Worm (Caenorhabditis elegans) whole organism, L1 larva: ENCODE data around the gene srh-236.

Experiments used
- ces-1 ChIP-seq: fragments of 150-350 bp; optimal IDR thresholded peaks from 2 replicates; lab custom pipeline; 2014; ENCODE audit warnings: missing biosample characterization, missing genetic modification reagents, missing genetic modification characterization
- lir-3 ChIP-seq: sonication (generic microtip); optimal IDR thresholded peaks from 2 replicates; lab custom pipeline; 2016; ENCODE audit warnings: mild to moderate bottlenecking, missing genetic modification characterization, moderate library complexity, missing compliant biosample characterization; ENCODE audit not compliant: poor library complexity

ce11 chrV:17165409-17165808 is 46.4 kb downstream of the srh-236 start, which contains the start of gene srh-102:
- TF ChIP-seq lir-3 (tag; lab: Kevin White, UChicago) (no peak), ces-1 (no peak)
